Worm (Caenorhabditis elegans): ENCODE results near the gene str-89.

DNA sequence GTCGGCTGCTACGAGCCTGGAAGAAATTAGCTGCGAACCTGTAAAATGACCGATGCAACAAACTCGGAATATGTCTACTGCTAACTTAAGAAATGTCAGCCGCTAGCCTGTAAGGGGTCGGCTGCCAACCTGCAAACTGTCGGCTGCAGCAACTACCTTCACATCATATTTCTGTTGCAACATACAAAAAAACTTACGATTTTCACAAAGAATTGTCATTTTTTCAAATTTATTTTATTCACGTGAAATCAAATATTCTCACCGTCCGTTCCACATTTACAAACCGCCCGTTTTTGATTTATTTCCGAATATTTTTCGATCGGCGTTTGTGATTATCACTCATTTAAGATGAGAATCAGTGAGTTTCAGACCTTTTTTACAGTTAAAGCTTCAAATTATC, 31.0 kb downstream of the str-89 start, which contains the start of gene Y26G10.6:
- TF ChIP-seq sdz-12 (GFP tag; optimal IDR thresholded peaks at IDR 0.05) (no peak), pha-4 (GFP tag; IDR thresholded peaks at IDR 0.05) (no peak), pha-4 (tag; optimal IDR thresholded peaks at IDR 0.05) (no peak), ZK546.5 (tag; optimal IDR thresholded peaks at IDR 0.05) (no peak), unc-130 (GFP tag; optimal IDR thresholded peaks at IDR 0.05) (no peak), ztf-11 (tag; optimal IDR thresholded peaks at IDR 0.05) (no peak), unc-62 (GFP tag; optimal IDR thresholded peaks at IDR 0.05 in 1 of 2) (no peak), unc-62 (tag; optimal IDR thresholded peaks at IDR 0.05) (no peak)
